Worm (Caenorhabditis elegans) whole organism, late embryonic: ENCODE measurements around the gene K03B4.2.

Source experiments
- C38D4.7 ChIP-seq: fragments of 200-800 bp; sonication (Bioruptor generic); optimal IDR thresholded peaks from 2 replicates; lab custom pipeline; 2018; ENCODE audit warnings: mild to moderate bottlenecking, missing genetic modification characterization, moderate library complexity, missing compliant biosample characterization
- K02D7.2 ChIP-seq: sonication (generic microtip); optimal IDR thresholded peaks from 2 replicates; lab custom pipeline; 2017; ENCODE audit warnings: mild to moderate bottlenecking, missing genetic modification characterization, missing compliant biosample characterization
- T23F11.4 ChIP-seq: fragments of 200-800 bp; sonication (Bioruptor generic); optimal IDR thresholded peaks from 2 replicates; lab custom pipeline; 2018; ENCODE audit warnings: mild to moderate bottlenecking, missing genetic modification characterization, missing compliant biosample characterization
- Y22D7AL.16 ChIP-seq: sonication (generic microtip); optimal IDR thresholded peaks from 2 replicates; lab custom pipeline; 2016; ENCODE audit warnings: missing genetic modification characterization, missing compliant biosample characterization
- ceh-19 ChIP-seq: fragments of 200-800 bp; sonication (Bioruptor generic); optimal IDR thresholded peaks from 2 replicates; lab custom pipeline; 2018; ENCODE audit warnings: mild to moderate bottlenecking, missing genetic modification characterization, missing compliant biosample characterization
- ceh-2 ChIP-seq: sonication (generic microtip); optimal IDR thresholded peaks from 2 replicates; lab custom pipeline; 2016; ENCODE audit warnings: missing genotype, missing genetic modification characterization, missing compliant biosample characterization
- ceh-22 ChIP-seq: sonication (generic microtip); optimal IDR thresholded peaks from 2 replicates; lab custom pipeline; 2017; ENCODE audit warnings: missing biosample characterization, missing genetic modification characterization
- ceh-31 ChIP-seq: sonication (generic microtip); optimal IDR thresholded peaks from 2 replicates; lab custom pipeline; 2016; ENCODE audit warnings: missing genetic modification characterization, missing compliant biosample characterization
- ceh-34 ChIP-seq: sonication (generic microtip); optimal IDR thresholded peaks from 2 replicates; lab custom pipeline; 2016; ENCODE audit warnings: mild to moderate bottlenecking, missing genetic modification characterization, missing compliant biosample characterization
- ceh-45 ChIP-seq: fragments of 200-800 bp; sonication (Bioruptor generic); IDR thresholded peaks from 2 replicates; pipeline ENCODE4 v1.3.6; 2022; ENCODE audit warnings: missing genetic modification reagents, missing genetic modification characterization, missing compliant biosample characterization
- ceh-48 ChIP-seq: sonication (generic microtip); optimal IDR thresholded peaks from 2 replicates; lab custom pipeline; 2016; ENCODE audit warnings: missing genetic modification characterization, inconsistent platforms, missing compliant biosample characterization
- ceh-6 ChIP-seq: fragments of 200-800 bp; sonication (Bioruptor generic); optimal IDR thresholded peaks from 2 replicates; lab custom pipeline; 2018; ENCODE audit warnings: mild to moderate bottlenecking, missing genetic modification characterization, missing compliant biosample characterization
- ceh-9 ChIP-seq: sonication (generic microtip); optimal IDR thresholded peaks from 2 replicates; lab custom pipeline; 2016; ENCODE audit warnings: mild to moderate bottlenecking, missing genetic modification characterization, inconsistent platforms, missing compliant biosample characterization
- che-1 ChIP-seq: sonication (generic microtip); optimal IDR thresholded peaks from 2 replicates; lab custom pipeline; 2016; ENCODE audit warnings: mild to moderate bottlenecking, missing genetic modification characterization, missing compliant biosample characterization
- elt-2 ChIP-seq: sonication (generic microtip); optimal IDR thresholded peaks from 2 replicates; lab custom pipeline; 2016; ENCODE audit warnings: missing genetic modification reagents, missing genetic modification characterization, missing compliant biosample characterization
- ets-4 ChIP-seq: sonication (generic microtip); optimal IDR thresholded peaks from 2 replicates; lab custom pipeline; 2016; ENCODE audit warnings: missing genetic modification characterization, missing compliant biosample characterization
- eyg-1 ChIP-seq: sonication (generic microtip); optimal IDR thresholded peaks from 2 replicates; lab custom pipeline; 2016; ENCODE audit warnings: missing genotype, missing genetic modification characterization, missing compliant biosample characterization
- fkh-6 ChIP-seq: sonication (generic microtip); optimal IDR thresholded peaks from 2 replicates; lab custom pipeline; 2016; ENCODE audit warnings: missing genetic modification characterization, missing compliant biosample characterization
- gmeb-2 ChIP-seq: sonication (generic microtip); optimal IDR thresholded peaks from 2 replicates; lab custom pipeline; 2016; ENCODE audit warnings: missing genetic modification characterization, inconsistent platforms, missing compliant biosample characterization
- hlh-15 ChIP-seq: sonication (generic microtip); optimal IDR thresholded peaks from 2 replicates; lab custom pipeline; 2016; ENCODE audit warnings: missing genetic modification characterization, missing compliant biosample characterization
- hlh-30 ChIP-seq: sonication (generic microtip); optimal IDR thresholded peaks from 2 replicates; lab custom pipeline; 2017; ENCODE audit warnings: antibody characterized with exemption, missing genetic modification characterization, missing compliant biosample characterization; ENCODE audit not compliant: insufficient read depth
- lim-6 ChIP-seq: sonication (generic microtip); optimal IDR thresholded peaks from 2 replicates; lab custom pipeline; 2016; ENCODE audit warnings: missing genetic modification characterization, missing compliant biosample characterization
- lin-11 ChIP-seq: fragments of 200-800 bp; sonication (Bioruptor generic); optimal IDR thresholded peaks from 2 replicates; lab custom pipeline; 2018; ENCODE audit warnings: mild to moderate bottlenecking, missing genetic modification characterization, missing compliant biosample characterization
- madf-2 ChIP-seq: sonication (generic microtip); optimal IDR thresholded peaks from 2 replicates; lab custom pipeline; 2017; ENCODE audit warnings: missing genetic modification characterization, missing compliant biosample characterization
- mec-3 ChIP-seq: sonication (generic microtip); optimal IDR thresholded peaks from 2 replicates; lab custom pipeline; 2016; ENCODE audit warnings: borderline replicate concordance, missing genetic modification characterization, missing compliant biosample characterization
- nhr-11 ChIP-seq: fragments of 150-350 bp; optimal IDR thresholded peaks from 2 replicates; lab custom pipeline; 2014; ENCODE audit warnings: missing biosample characterization, missing genetic modification characterization
- nhr-232 ChIP-seq: sonication (generic microtip); optimal IDR thresholded peaks from 2 replicates; lab custom pipeline; 2016; ENCODE audit warnings: missing genetic modification characterization, missing compliant biosample characterization
- pag-3 ChIP-seq: sonication (generic microtip); optimal IDR thresholded peaks from 2 replicates; lab custom pipeline; 2016; ENCODE audit warnings: missing compliant biosample characterization, missing genetic modification characterization, borderline replicate concordance
- pat-9 ChIP-seq: fragments of 200-800 bp; sonication (Bioruptor generic); optimal IDR thresholded peaks from 2 replicates; lab custom pipeline; 2018; ENCODE audit warnings: mild to moderate bottlenecking, missing genetic modification characterization, moderate library complexity, missing compliant biosample characterization
- pax-1 ChIP-seq: fragments of 150-350 bp; optimal IDR thresholded peaks from 2 replicates; lab custom pipeline; 2014; ENCODE audit warnings: missing biosample characterization, missing genetic modification characterization
- pha-2 ChIP-seq: sonication (generic microtip); optimal IDR thresholded peaks from 2 replicates; lab custom pipeline; 2017; ENCODE audit warnings: mild to moderate bottlenecking, missing genetic modification characterization, missing compliant biosample characterization
- pha-4 ChIP-seq: fragments of 150-350 bp; optimal IDR thresholded peaks from 2 replicates; lab custom pipeline; 2018; ENCODE audit warnings: missing biosample characterization, missing genetic modification reagents, missing genetic modification characterization
- pros-1 ChIP-seq: fragments of 150-350 bp; optimal IDR thresholded peaks from 2 replicates; lab custom pipeline; 2014; ENCODE audit warnings: missing biosample characterization, missing genetic modification reagents, missing genetic modification characterization
- ref-2 ChIP-seq: sonication (generic microtip); optimal IDR thresholded peaks from 2 replicates; lab custom pipeline; 2016; ENCODE audit warnings: missing genetic modification characterization, missing compliant biosample characterization
- rnt-1 ChIP-seq: sonication (generic microtip); optimal IDR thresholded peaks from 2 replicates; lab custom pipeline; 2016; ENCODE audit warnings: missing genetic modification characterization, missing compliant biosample characterization
- sdc-2 ChIP-seq: sonication (generic microtip); optimal IDR thresholded peaks from 2 replicates; lab custom pipeline; 2016; ENCODE audit warnings: missing genotype, missing genetic modification characterization, missing compliant biosample characterization
- sox-4 ChIP-seq: sonication (generic microtip); optimal IDR thresholded peaks from 2 replicates; lab custom pipeline; 2017; ENCODE audit warnings: mild to moderate bottlenecking, missing genetic modification characterization, inconsistent platforms, missing compliant biosample characterization
- tbx-2 ChIP-seq: sonication (generic microtip); optimal IDR thresholded peaks from 2 replicates; lab custom pipeline; 2016; ENCODE audit warnings: missing genetic modification characterization, missing compliant biosample characterization
- ttx-3 ChIP-seq: sonication (generic microtip); optimal IDR thresholded peaks from 2 replicates; lab custom pipeline; 2016; ENCODE audit warnings: missing genetic modification reagents, missing genetic modification characterization, missing compliant biosample characterization
- unc-42 ChIP-seq: sonication (generic microtip); optimal IDR thresholded peaks from 2 replicates; lab custom pipeline; 2016; ENCODE audit warnings: missing genotype, missing genetic modification characterization, missing compliant biosample characterization
- unc-55 ChIP-seq: sonication (generic microtip); optimal IDR thresholded peaks from 2 replicates; lab custom pipeline; 2017; ENCODE audit warnings: missing biosample characterization, missing genetic modification reagents, missing genetic modification characterization
- zip-5 ChIP-seq: sonication (generic microtip); optimal IDR thresholded peaks from 2 replicates; lab custom pipeline; 2016; ENCODE audit warnings: missing genetic modification characterization, missing compliant biosample characterization
- ztf-16 ChIP-seq: sonication (generic microtip); optimal IDR thresholded peaks from 2 replicates; lab custom pipeline; 2017; ENCODE audit warnings: missing genetic modification characterization, missing compliant biosample characterization

Gene K03B4.2

ce11 chrV:4687944-4688505 lies at the start of gene K03B4.2:
TSS of gene K03B4.2 (plus strand) at chrV:4687994.
- no peak for TF ChIP-seq K02D7.2
- no peak for TF ChIP-seq hlh-15 (tag; lab: Kevin White, UChicago)
- TF ChIP-seq, all 69 proteins: peak for 0

ce11 chrV:4640501-4641150 lies 47.2 kb upstream of the K03B4.2 start:
- TF ChIP-seq gmeb-2 (no peak), ttx-3 (tag; lab: Kevin White, UChicago) (no peak), eyg-1 (tag; lab: Kevin White, UChicago) (no peak), pha-4 (tag; lab: Kevin White, UChicago) (no peak), K02D7.2 (no peak), Y22D7AL.16 (tag; lab: Kevin White, UChicago) (no peak), pag-3 (tag; lab: Kevin White, UChicago) (no peak)

DNA sequence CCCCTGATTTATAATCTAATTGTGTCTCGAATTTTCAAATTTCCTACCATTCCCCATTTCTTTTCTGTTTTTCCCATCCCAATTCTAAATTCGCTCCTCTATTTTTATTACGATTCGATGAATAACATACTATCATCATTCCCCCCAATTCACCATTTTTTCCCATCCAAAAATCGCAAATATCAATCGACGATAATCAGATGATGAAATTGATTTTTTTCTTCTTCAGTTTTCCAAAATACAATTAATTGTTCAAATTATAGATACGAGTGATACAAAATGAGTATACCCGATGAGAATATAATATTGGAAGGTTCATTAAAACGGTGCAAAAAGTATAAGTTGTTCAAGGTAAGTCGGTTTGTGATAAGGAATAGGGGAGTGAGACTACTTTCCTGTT lies 45.1 kb upstream of the K03B4.2 start, which contains the start of gene soc-1:
Gene soc-1 (plus strand): TSS at position 262 of the 400 bp plus-strand sequence.
- TF ChIP-seq ceh-9 = no peak
- no peak for TF ChIP-seq nhr-11 (tag; lab: Kevin White, UChicago)
- TF ChIP-seq pros-1 = no peak

ce11 chrV:4647279-4647819 lies 40.4 kb upstream of the K03B4.2 start:
- TF ChIP-seq K02D7.2 (no peak), ceh-22 (no peak), tbx-2 (tag; lab: Kevin White, UChicago) (no peak), ets-4 (tag; lab: Kevin White, UChicago) (no peak), sox-4 (no peak), zip-5 (no peak)

- TF ChIP-seq che-1 (tag; lab: Kevin White, UChicago) (no peak), pax-1 (tag; lab: Kevin White, UChicago) (no peak), ref-2 (peak; percentile 50), ceh-34 (no peak), unc-42 (tag; lab: Kevin White, UChicago) (no peak), ceh-6 (GFP tag; lab: Kevin White, UChicago) (peak; percentile 32), T23F11.4 (peak; percentile 93), ceh-31 (tag; lab: Kevin White, UChicago) (peak; percentile 21), pha-2 (tag; lab: Kevin White, UChicago) (no peak), elt-2 (no peak), K02D7.2 (peak; percentile 15), fkh-6 (no peak), ceh-2 (peak; percentile 24), ceh-45 (GFP tag; lab: Robert Waterston, UW) (0 out of 2 replicates have a peak, but pooled peaks have one; percentile 29), C38D4.7 (GFP tag; lab: Kevin White, UChicago) (no peak), Y22D7AL.16 (tag; lab: Kevin White, UChicago) (no peak), unc-55 (no peak), sox-4 (peak; percentile 43), mec-3 (tag; lab: Kevin White, UChicago) (peak; percentile 67), ceh-19 (no peak), gmeb-2 (peak; percentile 24), nhr-11 (tag; lab: Kevin White, UChicago) (no peak), sdc-2 (no peak), lin-11 (tag; lab: Kevin White, UChicago) (peak; percentile 1), ceh-48 (no peak), rnt-1 (tag; lab: Kevin White, UChicago) (no peak), lim-6 (tag; lab: Kevin White, UChicago) (no peak), madf-2 (tag; lab: Kevin White, UChicago) (peak; percentile 42), nhr-232 (tag; lab: Kevin White, UChicago) (no peak), hlh-30 (tag; lab: Kevin White, UChicago) (no peak), hlh-15 (tag; lab: Kevin White, UChicago) (no peak), ztf-16 (tag; lab: Kevin White, UChicago) (peak; percentile 70), pat-9 (tag; lab: Kevin White, UChicago) (no peak)
Measured at ce11 chrV:4647857-4648256, 39.9 kb upstream of the K03B4.2 start, which contains the start of gene F41F3.3. TSS of gene F41F3.3 (minus strand) at chrV:4648239.
